Fruit fly (Drosophila melanogaster) whole organism, wandering third instar larva: ENCODE results near the gene Vm26Ab.
A peak's percentile ranks its signal among the peaks of the same experiment; 100 is the strongest.

Experiments used
- Abd-B ChIP-seq: fragments of >200 bp; optimal IDR thresholded peaks from 2 replicates; lab custom pipeline; 2017; ENCODE audit warnings: missing biosample characterization, missing genetic modification characterization
- CG32264 ChIP-seq: fragments of 200-800 bp; sonication (Bioruptor generic); optimal IDR thresholded peaks from 2 replicates; lab custom pipeline; 2016; ENCODE audit warnings: missing biosample characterization, missing genetic modification characterization
- CrebA ChIP-seq: fragments of 200-800 bp; sonication (Bioruptor generic); optimal IDR thresholded peaks from 2 replicates; lab custom pipeline; 2016; ENCODE audit warnings: missing biosample characterization, mild to moderate bottlenecking, missing genetic modification characterization, borderline replicate concordance
- Dif ChIP-seq: fragments of 200-275, 200-300 bp; sonication (Bioruptor generic); optimal IDR thresholded peaks from 2 replicates; lab custom pipeline; 2018; ENCODE audit warnings: missing biosample characterization, missing genetic modification characterization; ENCODE audit not compliant: partially characterized antibody
- HLH106 ChIP-seq: fragments of 200-800 bp; optimal IDR thresholded peaks from 3 replicates; lab custom pipeline; 2019; ENCODE audit warnings: missing biosample characterization, mild to moderate bottlenecking, missing genetic modification characterization, moderate library complexity
- Hnf4 ChIP-seq: fragments of 200-800 bp; sonication (Bioruptor generic); optimal IDR thresholded peaks from 2 replicates; lab custom pipeline; 2016; ENCODE audit warnings: missing biosample characterization, mild to moderate bottlenecking, missing genetic modification characterization
- Hr78 ChIP-seq: fragments of >200 bp; optimal IDR thresholded peaks from 2 replicates; lab custom pipeline; 2017; ENCODE audit warnings: missing biosample characterization, missing genetic modification characterization
- Hr83 ChIP-seq: fragments of 200-300 bp; sonication (Bioruptor generic); optimal IDR thresholded peaks from 2 replicates; lab custom pipeline; 2016; ENCODE audit warnings: missing biosample characterization, mild to moderate bottlenecking, missing genetic modification characterization, moderate library complexity; ENCODE audit not compliant: poor library complexity, severe bottlenecking
- Jra ChIP-seq: sonication (Bioruptor generic); optimal IDR thresholded peaks from 2 replicates; lab custom pipeline; 2016; ENCODE audit warnings: missing biosample characterization, missing genetic modification characterization
- Mio ChIP-seq: sonication (Bioruptor generic); optimal IDR thresholded peaks from 2 replicates; lab custom pipeline; 2016; ENCODE audit warnings: missing biosample characterization, missing genetic modification characterization
- Myc ChIP-seq: fragments of >200 bp; optimal IDR thresholded peaks from 2 replicates; lab custom pipeline; 2017
- N ChIP-seq: fragments of >200 bp; optimal IDR thresholded peaks from 2 replicates; lab custom pipeline; 2018; ENCODE audit warnings: missing biosample characterization, missing external identifiers, missing genetic modification characterization
- OdsH ChIP-seq: fragments of 200-800 bp; sonication (Bioruptor generic); optimal IDR thresholded peaks from 2 replicates; lab custom pipeline; 2016; ENCODE audit warnings: missing biosample characterization, mild to moderate bottlenecking, missing genetic modification characterization
- Rel ChIP-seq, 2 experiments: fragments of 200-800 bp; sonication (Bioruptor generic) in 1 of 2; optimal IDR thresholded peaks; 2 replicates in 1 of 2; 3 replicates in 1 of 2; lab custom pipeline; 2016 to 2019; ENCODE audit warnings: mild to moderate bottlenecking in 2 of 2, missing biosample characterization in 2 of 2, missing genetic modification characterization in 2 of 2, moderate library complexity in 1 of 2
- Sp1 ChIP-seq: fragments of 200-800 bp; sonication (Bioruptor generic); optimal IDR thresholded peaks from 3 replicates; lab custom pipeline; 2019; ENCODE audit warnings: missing biosample characterization, mild to moderate bottlenecking, missing genetic modification characterization, moderate library complexity
- Vsx2 ChIP-seq: fragments of 200-300, 225-300 bp; sonication (Bioruptor generic); optimal IDR thresholded peaks from 2 replicates; lab custom pipeline; 2018; ENCODE audit warnings: missing biosample characterization, missing genetic modification characterization; ENCODE audit not compliant: partially characterized antibody
- br ChIP-seq: fragments of 200-800 bp; sonication (Bioruptor generic); optimal IDR thresholded peaks from 2 replicates; lab custom pipeline; 2016; ENCODE audit warnings: missing biosample characterization, missing genetic modification characterization
- brk ChIP-seq: fragments of 200-800 bp; sonication (Bioruptor generic); optimal IDR thresholded peaks from 2 replicates; lab custom pipeline; 2016; ENCODE audit warnings: missing biosample characterization, mild to moderate bottlenecking, missing genetic modification characterization
- dl ChIP-seq, 2 experiments: fragments of 175-275, 200-275 bp in 1 of 2; fragments of 200-275 bp in 1 of 2; sonication (Bioruptor generic); optimal IDR thresholded peaks; lab custom pipeline; 2018; ENCODE audit warnings: mild to moderate bottlenecking in 2 of 2, missing biosample characterization in 2 of 2, missing genetic modification characterization in 2 of 2, moderate library complexity in 2 of 2; ENCODE audit not compliant: partially characterized antibody in 2 of 2, insufficient read depth in 1 of 2
- dmrt93B ChIP-seq: fragments of 200-800 bp; sonication (Bioruptor generic); optimal IDR thresholded peaks from 2 replicates; lab custom pipeline; 2018; ENCODE audit warnings: missing biosample characterization, mild to moderate bottlenecking, missing genetic modification characterization
- dsf ChIP-seq: sonication (Bioruptor generic); optimal IDR thresholded peaks from 2 replicates; lab custom pipeline; 2016; ENCODE audit warnings: missing biosample characterization, missing genetic modification characterization, borderline replicate concordance
- ey ChIP-seq: fragments of 200-800 bp; sonication (Bioruptor generic); optimal IDR thresholded peaks from 2 replicates; lab custom pipeline; 2016; ENCODE audit warnings: missing biosample characterization, missing genetic modification characterization
- fru ChIP-seq: fragments of 200-800 bp; sonication (Bioruptor generic); optimal IDR thresholded peaks from 3 replicates; lab custom pipeline; 2016; ENCODE audit warnings: missing biosample characterization, mild to moderate bottlenecking, missing genetic modification characterization
- h ChIP-seq: fragments of 200-800 bp; sonication (Bioruptor generic); optimal IDR thresholded peaks from 3 replicates; lab custom pipeline; 2016; ENCODE audit warnings: missing biosample characterization, mild to moderate bottlenecking, missing genetic modification characterization
- lola ChIP-seq: fragments of >200 bp; optimal IDR thresholded peaks from 2 replicates; lab custom pipeline; 2017; ENCODE audit warnings: missing biosample characterization, missing genetic modification characterization
- psq ChIP-seq: fragments of 200-800 bp; sonication (Bioruptor generic); optimal IDR thresholded peaks from 3 replicates; lab custom pipeline; 2017; ENCODE audit warnings: missing biosample characterization, mild to moderate bottlenecking, missing genetic modification characterization, moderate library complexity
- sage ChIP-seq: fragments of 200-800 bp; sonication (Bioruptor generic); optimal IDR thresholded peaks from 2 replicates; lab custom pipeline; 2016; ENCODE audit warnings: missing biosample characterization, mild to moderate bottlenecking, missing genetic modification characterization
- sv ChIP-seq: fragments of 200-800 bp; sonication (Bioruptor generic); optimal IDR thresholded peaks from 3 replicates; lab custom pipeline; 2016; ENCODE audit warnings: missing biosample characterization, missing genetic modification characterization
- tai ChIP-seq: sonication (Bioruptor generic); optimal IDR thresholded peaks from 2 replicates; lab custom pipeline; 2016; ENCODE audit warnings: missing biosample characterization, missing genetic modification characterization

Gene Vm26Ab

DNA sequence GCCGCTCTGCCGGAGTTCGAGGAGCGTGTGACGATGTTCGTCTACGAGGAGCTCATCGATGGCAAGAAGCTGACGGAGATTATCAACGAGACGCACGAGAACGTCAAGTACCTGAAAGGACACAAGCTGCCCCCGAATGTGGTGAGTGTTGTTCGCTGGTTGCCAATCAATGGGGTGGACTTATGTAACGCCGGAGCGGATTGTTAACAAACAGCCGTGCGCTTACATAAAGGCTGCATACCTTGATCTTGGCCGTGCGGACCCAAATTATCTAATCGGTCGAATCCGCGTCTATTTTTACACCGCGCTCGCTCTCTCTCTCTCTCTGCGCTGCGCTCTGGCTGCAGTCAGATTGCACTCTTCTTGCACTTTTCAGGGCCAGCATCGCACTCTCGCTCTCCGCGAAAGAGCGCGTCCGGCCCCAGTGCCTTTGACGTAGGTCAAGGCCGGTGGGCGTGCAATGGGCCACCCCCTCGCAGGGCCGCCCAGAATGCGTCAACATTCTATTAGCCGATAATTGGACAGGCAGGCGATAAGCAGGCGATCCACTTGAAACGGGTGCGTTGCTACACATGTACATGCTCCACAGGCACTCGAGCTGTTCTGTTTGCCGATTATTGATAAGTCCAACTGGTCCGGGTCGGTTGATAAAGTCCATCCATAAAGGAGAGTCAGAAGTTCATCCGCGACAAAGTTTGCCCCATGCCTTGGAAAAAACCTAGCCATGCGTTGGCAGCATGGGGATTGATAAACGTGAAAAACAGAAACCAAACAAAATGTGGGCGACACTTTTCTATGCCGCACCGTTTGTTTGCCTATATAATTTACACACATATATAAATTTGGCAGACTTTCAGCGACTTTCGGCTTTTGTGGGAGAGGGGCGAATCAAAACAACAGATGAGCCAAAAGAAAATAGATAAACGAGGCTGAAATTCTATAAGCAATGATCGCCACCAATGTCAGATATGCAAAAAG lies 12.2 kb upstream of the Vm26Ab start:
- peak; percentile 30 for TF ChIP-seq Hr83
- TF ChIP-seq Mio (GFP tag; lab: Kevin White, UChicago), result no peak
- TF ChIP-seq Vsx2 (GFP tag; lab: Kevin White, UChicago), result peak; percentile 42
- TF ChIP-seq Rel (GFP tag; optimal IDR thresholded peaks at IDR 0.05; lab: Kevin White, UChicago), result no peak
- TF ChIP-seq Rel (tag; optimal IDR thresholded peaks at IDR 0.05; lab: Kevin White, UChicago), result peak; percentile 80
- no peak for TF ChIP-seq tai (GFP tag; lab: Kevin White, UChicago)
- TF ChIP-seq fru, result no peak
- no peak for TF ChIP-seq sv
- TF ChIP-seq dl (GFP tag; optimal IDR thresholded peaks at IDR 0.05; lab: Kevin White, UChicago; ENCODE audit: insufficient read depth in 1 of 2, partially characterized antibody in 2 of 2), result peak; percentile 73 to 84
- peak; percentile 75 for TF ChIP-seq Dif (GFP tag; lab: Kevin White, UChicago)
- peak; percentile 72 for TF ChIP-seq h
- TF ChIP-seq Myc (lab: Kevin White, UChicago), result no peak

dm6 chr2L:5945651-5946547 lies 10.9 kb upstream of the Vm26Ab start:
- TF ChIP-seq tai (GFP tag; lab: Kevin White, UChicago) (no peak), Abd-B (GFP tag; lab: Kevin White, UChicago) (no peak), psq (GFP tag; lab: Kevin White, UChicago) (no peak), sv (no peak), fru (no peak), Hnf4 (no peak), Rel (GFP tag; optimal IDR thresholded peaks at IDR 0.05; lab: Kevin White, UChicago) (no peak), Rel (tag; optimal IDR thresholded peaks at IDR 0.05; lab: Kevin White, UChicago) (no peak), brk (GFP tag; lab: Kevin White, UChicago) (no peak), Sp1 (GFP tag; lab: Kevin White, UChicago) (no peak)

- TF ChIP-seq psq (GFP tag; lab: Kevin White, UChicago), result no peak
- TF ChIP-seq dmrt93B (GFP tag; lab: Kevin White, UChicago), result no peak
- TF ChIP-seq Hnf4, result no peak
- TF ChIP-seq Vsx2 (GFP tag; lab: Kevin White, UChicago), result no peak
- no peak for TF ChIP-seq brk (GFP tag; lab: Kevin White, UChicago)
- no peak for TF ChIP-seq sv
- TF ChIP-seq N (GFP tag; lab: Kevin White, UChicago), result no peak
- TF ChIP-seq tai (GFP tag; lab: Kevin White, UChicago), result no peak
- TF ChIP-seq Hr83, result no peak
Measured at dm6 chr2L:5946728-5947127, 10.1 kb upstream of the Vm26Ab start.

DNA sequence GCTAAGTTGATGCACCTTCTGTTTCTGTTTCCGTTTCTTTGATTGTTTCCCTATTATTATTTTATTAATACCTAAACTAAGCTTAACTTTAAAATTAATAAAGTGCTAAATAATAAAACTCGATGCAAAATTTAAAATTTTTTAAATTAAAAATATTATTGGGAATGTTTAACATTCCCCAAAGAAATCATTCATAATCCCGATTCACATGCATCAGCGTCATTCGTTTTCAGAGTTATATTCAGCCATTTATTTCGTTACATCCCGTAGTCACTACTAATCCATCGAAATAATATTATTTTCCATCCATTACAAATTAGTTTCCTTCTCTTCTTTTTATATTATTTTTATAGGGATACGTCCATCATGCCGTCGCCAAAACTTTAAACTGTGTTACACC lies 9.3 kb upstream of the Vm26Ab start:
- TF ChIP-seq br (GFP tag; lab: Kevin White, UChicago), result no peak
- no peak for TF ChIP-seq N (GFP tag; lab: Kevin White, UChicago)
- no peak for TF ChIP-seq dsf
- TF ChIP-seq sv, result no peak
- TF ChIP-seq dl (GFP tag; optimal IDR thresholded peaks at IDR 0.05; lab: Kevin White, UChicago; ENCODE audit: insufficient read depth in 1 of 2, partially characterized antibody in 2 of 2), result no peak
- TF ChIP-seq lola, result no peak
- TF ChIP-seq Vsx2 (GFP tag; lab: Kevin White, UChicago), result no peak
- TF ChIP-seq Rel (GFP tag; optimal IDR thresholded peaks at IDR 0.05; lab: Kevin White, UChicago), result no peak
- TF ChIP-seq Rel (tag; optimal IDR thresholded peaks at IDR 0.05; lab: Kevin White, UChicago), result no peak
- no peak for TF ChIP-seq HLH106
- TF ChIP-seq OdsH, result no peak
- no peak for TF ChIP-seq CrebA
- no peak for TF ChIP-seq Jra (GFP tag; lab: Kevin White, UChicago)
- no peak for TF ChIP-seq tai (GFP tag; lab: Kevin White, UChicago)
- no peak for TF ChIP-seq ey (GFP tag; lab: Kevin White, UChicago)
- TF ChIP-seq dmrt93B (GFP tag; lab: Kevin White, UChicago), result no peak
- no peak for TF ChIP-seq Hr78
- TF ChIP-seq CG32264 (GFP tag; lab: Kevin White, UChicago), result no peak
- TF ChIP-seq sage (GFP tag; lab: Kevin White, UChicago), result no peak
- TF ChIP-seq, all 38 proteins: peak for 0
